Worm (Caenorhabditis elegans) whole organism, late embryonic: Measurements from ENCODE around the gene F42A9.8.
A peak's percentile ranks its signal among the peaks of the same experiment; 100 is the strongest.

ENCODE experiments used
- C08G9.2 ChIP-seq: sonication (generic microtip); optimal IDR thresholded peaks from 2 replicates; lab custom pipeline; 2016; ENCODE audit warnings: mild to moderate bottlenecking, missing genetic modification characterization, moderate library complexity, missing compliant biosample characterization
- C38D4.7 ChIP-seq: fragments of 200-800 bp; sonication (Bioruptor generic); optimal IDR thresholded peaks from 2 replicates; lab custom pipeline; 2018; ENCODE audit warnings: mild to moderate bottlenecking, missing genetic modification characterization, moderate library complexity, missing compliant biosample characterization
- K02D7.2 ChIP-seq: sonication (generic microtip); optimal IDR thresholded peaks from 2 replicates; lab custom pipeline; 2017; ENCODE audit warnings: mild to moderate bottlenecking, missing genetic modification characterization, missing compliant biosample characterization
- T23F11.4 ChIP-seq: fragments of 200-800 bp; sonication (Bioruptor generic); optimal IDR thresholded peaks from 2 replicates; lab custom pipeline; 2018; ENCODE audit warnings: mild to moderate bottlenecking, missing genetic modification characterization, missing compliant biosample characterization
- Y22D7AL.16 ChIP-seq: sonication (generic microtip); optimal IDR thresholded peaks from 2 replicates; lab custom pipeline; 2016; ENCODE audit warnings: missing genetic modification characterization, missing compliant biosample characterization
- ceh-14 ChIP-seq: sonication (generic microtip); optimal IDR thresholded peaks from 2 replicates; lab custom pipeline; 2016; ENCODE audit warnings: missing genotype, missing genetic modification characterization, missing compliant biosample characterization
- ceh-18 ChIP-seq: sonication (generic microtip); optimal IDR thresholded peaks from 2 replicates; lab custom pipeline; 2016; ENCODE audit warnings: missing genetic modification characterization, missing compliant biosample characterization
- ceh-2 ChIP-seq: sonication (generic microtip); optimal IDR thresholded peaks from 2 replicates; lab custom pipeline; 2016; ENCODE audit warnings: missing genotype, missing genetic modification characterization, missing compliant biosample characterization
- ceh-24 ChIP-seq: sonication (generic microtip); optimal IDR thresholded peaks from 2 replicates; lab custom pipeline; 2016; ENCODE audit warnings: mild to moderate bottlenecking, missing genetic modification characterization, missing compliant biosample characterization
- ceh-30 ChIP-seq: fragments of 150-350 bp; optimal IDR thresholded peaks from 2 replicates; lab custom pipeline; 2014; ENCODE audit warnings: missing biosample characterization, missing genetic modification characterization
- ceh-31 ChIP-seq: sonication (generic microtip); optimal IDR thresholded peaks from 2 replicates; lab custom pipeline; 2016; ENCODE audit warnings: missing genetic modification characterization, missing compliant biosample characterization
- ceh-45 ChIP-seq: fragments of 200-800 bp; sonication (Bioruptor generic); IDR thresholded peaks from 2 replicates; pipeline ENCODE4 v1.3.6; 2022; ENCODE audit warnings: missing genetic modification reagents, missing genetic modification characterization, missing compliant biosample characterization
- ceh-48 ChIP-seq: sonication (generic microtip); optimal IDR thresholded peaks from 2 replicates; lab custom pipeline; 2016; ENCODE audit warnings: missing genetic modification characterization, inconsistent platforms, missing compliant biosample characterization
- dmd-4 ChIP-seq: sonication (generic microtip); optimal IDR thresholded peaks from 2 replicates; lab custom pipeline; 2016; ENCODE audit warnings: borderline replicate concordance, missing genetic modification characterization, missing compliant biosample characterization
- elt-2 ChIP-seq: sonication (generic microtip); optimal IDR thresholded peaks from 2 replicates; lab custom pipeline; 2016; ENCODE audit warnings: missing genetic modification reagents, missing genetic modification characterization, missing compliant biosample characterization
- elt-4 ChIP-seq: sonication (generic microtip); optimal IDR thresholded peaks from 2 replicates; lab custom pipeline; 2016; ENCODE audit warnings: missing genetic modification characterization, missing compliant biosample characterization
- ets-4 ChIP-seq: sonication (generic microtip); optimal IDR thresholded peaks from 2 replicates; lab custom pipeline; 2016; ENCODE audit warnings: missing genetic modification characterization, missing compliant biosample characterization
- fax-1 ChIP-seq: sonication (generic microtip); optimal IDR thresholded peaks from 2 replicates; lab custom pipeline; 2016; ENCODE audit warnings: missing genotype, missing genetic modification characterization, missing compliant biosample characterization
- hlh-15 ChIP-seq: sonication (generic microtip); optimal IDR thresholded peaks from 2 replicates; lab custom pipeline; 2016; ENCODE audit warnings: missing genetic modification characterization, missing compliant biosample characterization
- hlh-30 ChIP-seq: sonication (generic microtip); optimal IDR thresholded peaks from 2 replicates; lab custom pipeline; 2017; ENCODE audit warnings: antibody characterized with exemption, missing genetic modification characterization, missing compliant biosample characterization; ENCODE audit not compliant: insufficient read depth
- hlh-6 ChIP-seq: sonication (generic microtip); optimal IDR thresholded peaks from 2 replicates; lab custom pipeline; 2016; ENCODE audit warnings: missing genotype, missing genetic modification characterization, missing compliant biosample characterization
- hlh-8 ChIP-seq: sonication (generic microtip); optimal IDR thresholded peaks from 2 replicates; lab custom pipeline; 2016; ENCODE audit warnings: missing genotype, missing genetic modification characterization, missing compliant biosample characterization
- lin-11 ChIP-seq: fragments of 200-800 bp; sonication (Bioruptor generic); optimal IDR thresholded peaks from 2 replicates; lab custom pipeline; 2018; ENCODE audit warnings: mild to moderate bottlenecking, missing genetic modification characterization, missing compliant biosample characterization
- nfya-1 ChIP-seq: sonication (generic microtip); optimal IDR thresholded peaks from 2 replicates; lab custom pipeline; 2017; ENCODE audit warnings: missing genetic modification characterization, mild to moderate bottlenecking, missing compliant biosample characterization, antibody characterized with exemption, moderate library complexity
- nhr-11 ChIP-seq: fragments of 150-350 bp; optimal IDR thresholded peaks from 2 replicates; lab custom pipeline; 2014; ENCODE audit warnings: missing biosample characterization, missing genetic modification characterization
- odd-2 ChIP-seq: sonication (generic microtip); optimal IDR thresholded peaks from 2 replicates; lab custom pipeline; 2017; ENCODE audit warnings: antibody characterized with exemption, mild to moderate bottlenecking, missing genetic modification characterization, missing compliant biosample characterization
- pag-3 ChIP-seq: sonication (generic microtip); optimal IDR thresholded peaks from 2 replicates; lab custom pipeline; 2016; ENCODE audit warnings: missing compliant biosample characterization, missing genetic modification characterization, borderline replicate concordance
- pat-9 ChIP-seq: fragments of 200-800 bp; sonication (Bioruptor generic); optimal IDR thresholded peaks from 2 replicates; lab custom pipeline; 2018; ENCODE audit warnings: mild to moderate bottlenecking, missing genetic modification characterization, moderate library complexity, missing compliant biosample characterization
- pax-1 ChIP-seq: fragments of 150-350 bp; optimal IDR thresholded peaks from 2 replicates; lab custom pipeline; 2014; ENCODE audit warnings: missing biosample characterization, missing genetic modification characterization
- pha-2 ChIP-seq: sonication (generic microtip); optimal IDR thresholded peaks from 2 replicates; lab custom pipeline; 2017; ENCODE audit warnings: mild to moderate bottlenecking, missing genetic modification characterization, missing compliant biosample characterization
- pqm-1 ChIP-seq: sonication (generic microtip); optimal IDR thresholded peaks from 2 replicates; lab custom pipeline; 2016; ENCODE audit warnings: missing genetic modification characterization, missing compliant biosample characterization
- sdc-2 ChIP-seq: sonication (generic microtip); optimal IDR thresholded peaks from 2 replicates; lab custom pipeline; 2016; ENCODE audit warnings: missing genotype, missing genetic modification characterization, missing compliant biosample characterization
- sox-2 ChIP-seq: fragments of 200-800 bp; sonication (Bioruptor generic); IDR thresholded peaks from 2 replicates; pipeline ENCODE4 v1.3.6; 2022; ENCODE audit warnings: missing genetic modification reagents, missing genetic modification characterization, missing compliant biosample characterization
- sox-4 ChIP-seq: sonication (generic microtip); optimal IDR thresholded peaks from 2 replicates; lab custom pipeline; 2017; ENCODE audit warnings: mild to moderate bottlenecking, missing genetic modification characterization, inconsistent platforms, missing compliant biosample characterization
- syd-9 ChIP-seq: sonication (generic microtip); optimal IDR thresholded peaks from 2 replicates; lab custom pipeline; 2016; ENCODE audit warnings: mild to moderate bottlenecking, missing genetic modification characterization, moderate library complexity, missing compliant biosample characterization
- tbx-2 ChIP-seq: sonication (generic microtip); optimal IDR thresholded peaks from 2 replicates; lab custom pipeline; 2016; ENCODE audit warnings: missing genetic modification characterization, missing compliant biosample characterization
- unc-3 ChIP-seq, 2 experiments: fragments of 200-800 bp in 1 of 2; sonication (Bioruptor generic) in 1 of 2; sonication (generic microtip) in 1 of 2; conservative IDR thresholded peaks in 1 of 2; optimal IDR thresholded peaks in 1 of 2; 2 replicates each; pipeline versions ENCODE4 v1.3.6 to Lab custom; 2016 to 2022; ENCODE audit warnings: missing compliant biosample characterization in 2 of 2, missing genetic modification characterization in 2 of 2, missing genetic modification reagents in 1 of 2
- unc-42 ChIP-seq: sonication (generic microtip); optimal IDR thresholded peaks from 2 replicates; lab custom pipeline; 2016; ENCODE audit warnings: missing genotype, missing genetic modification characterization, missing compliant biosample characterization
- unc-86 ChIP-seq: sonication (generic microtip); optimal IDR thresholded peaks from 2 replicates; lab custom pipeline; 2016; ENCODE audit warnings: missing genetic modification characterization, missing compliant biosample characterization
- zip-5 ChIP-seq: sonication (generic microtip); optimal IDR thresholded peaks from 2 replicates; lab custom pipeline; 2016; ENCODE audit warnings: missing genetic modification characterization, missing compliant biosample characterization

The F42A9.8 gene

DNA sequence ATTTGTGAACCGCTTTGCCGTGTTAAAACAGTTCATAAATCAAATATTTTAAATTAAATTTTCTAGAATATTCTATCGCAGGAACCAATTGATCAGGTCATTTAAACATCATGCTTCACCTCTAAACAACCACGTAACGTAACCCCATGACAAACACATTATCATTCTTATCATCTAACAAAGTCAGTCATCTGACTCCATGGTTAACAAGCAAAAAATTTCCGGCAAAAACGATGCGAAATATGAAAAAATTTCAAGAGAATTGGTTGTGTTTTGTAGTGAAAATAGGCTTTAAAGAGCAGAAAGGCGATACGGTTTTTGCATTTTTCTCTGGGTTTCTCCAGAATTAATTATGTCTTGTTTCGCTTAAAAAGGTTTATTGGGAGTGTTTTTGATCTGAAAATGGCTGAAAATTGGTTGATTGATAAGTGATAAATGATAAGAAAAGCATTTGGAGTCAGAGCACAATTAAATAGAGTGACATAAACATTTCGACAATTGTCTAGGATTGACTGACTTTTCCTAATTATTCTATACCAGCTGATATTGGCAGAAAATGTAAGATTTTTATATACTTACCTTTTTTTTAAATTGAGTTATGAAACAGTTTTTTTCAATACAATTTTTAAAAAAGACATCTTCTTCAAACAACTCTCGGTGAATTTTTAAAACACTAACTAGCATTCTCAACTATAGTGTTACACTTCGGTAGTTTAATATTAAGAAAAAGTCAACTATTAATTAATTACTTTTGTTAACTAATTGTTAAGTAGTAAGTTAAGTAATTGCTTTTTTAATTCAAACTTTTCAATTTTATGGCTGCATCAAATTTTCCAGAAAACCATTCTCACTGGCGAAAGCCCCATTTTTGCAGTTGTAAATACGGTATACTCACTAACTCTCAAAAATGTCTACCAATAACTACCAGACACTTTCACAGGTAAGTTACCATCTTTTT lies 33.2 kb downstream of the F42A9.8 start, which contains the start of gene catp-7:
TSS of gene catp-7 (plus strand) at position 908 of the 958 bp plus-strand sequence.
- TF ChIP-seq elt-2 (peak; percentile 22), pqm-1 (peak; percentile 18), unc-3 (GFP tag; conservative IDR thresholded peaks at IDR 0.05; lab: Robert Waterston, UW) (no peak), unc-3 (tag; optimal IDR thresholded peaks at IDR 0.05; lab: Kevin White, UChicago) (no peak)

DNA sequence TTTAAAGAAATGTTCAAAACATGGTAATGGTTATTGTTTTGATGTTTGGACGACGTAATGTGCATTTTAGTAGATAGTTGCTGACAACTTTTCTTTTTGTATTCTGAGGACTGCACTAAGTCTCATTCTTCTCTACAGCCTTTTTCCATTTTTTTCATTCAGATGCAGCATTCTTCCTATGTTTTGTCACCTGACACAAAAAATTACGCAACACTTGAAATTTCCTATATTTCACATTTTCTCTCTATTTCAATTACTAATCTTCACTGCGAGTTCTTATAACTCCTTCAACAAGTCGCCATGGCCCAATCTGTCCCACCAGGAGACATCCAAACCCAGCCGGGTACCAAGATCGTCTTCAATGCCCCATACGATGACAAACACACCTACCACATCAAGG lies 47.4 kb downstream of the F42A9.8 start, which contains the start of gene Y59H11AM.1:
TSS of gene Y59H11AM.1 (plus strand) at position 301 of the 400 bp plus-strand sequence.
- TF ChIP-seq ceh-48 (tag; lab: Kevin White, UChicago) (no peak), ceh-2 (no peak), sdc-2 (tag; lab: Kevin White, UChicago) (no peak), hlh-6 (tag; lab: Kevin White, UChicago) (no peak), fax-1 (no peak), unc-42 (no peak), unc-3 (GFP tag; conservative IDR thresholded peaks at IDR 0.05; lab: Robert Waterston, UW) (no peak), unc-3 (tag; optimal IDR thresholded peaks at IDR 0.05; lab: Kevin White, UChicago) (no peak), nfya-1 (tag; lab: Kevin White, UChicago) (no peak), C38D4.7 (no peak), nhr-11 (no peak), pag-3 (tag; lab: Kevin White, UChicago) (no peak), ceh-14 (tag; lab: Kevin White, UChicago) (no peak), hlh-8 (no peak), pat-9 (tag; lab: Kevin White, UChicago) (no peak), unc-86 (tag; lab: Kevin White, UChicago) (no peak)
- TF ChIP-seq, all 69 proteins: peak for 0

DNA sequence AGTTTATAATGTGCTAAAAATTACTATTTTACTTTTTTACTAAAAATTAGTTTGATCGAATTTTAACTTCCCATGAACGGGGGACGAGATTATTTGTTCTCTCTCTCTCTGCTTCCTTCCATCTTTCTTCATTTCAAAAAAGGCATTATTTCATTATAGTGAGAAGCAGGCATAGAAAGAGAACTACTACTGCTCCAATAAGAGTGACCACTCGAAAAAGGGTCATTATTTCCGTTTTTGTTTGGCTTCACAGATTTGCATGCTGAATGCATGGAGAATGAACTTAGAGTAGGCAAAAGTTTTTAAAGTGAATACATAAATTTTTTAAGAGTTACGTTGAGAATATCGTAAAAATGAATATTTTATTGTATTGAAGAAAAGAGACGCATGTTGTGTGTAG lies 47.9 kb downstream of the F42A9.8 start:
- TF ChIP-seq pat-9 (tag; lab: Kevin White, UChicago) (no peak), T23F11.4 (GFP tag; lab: Kevin White, UChicago) (no peak), nfya-1 (tag; lab: Kevin White, UChicago) (no peak), ceh-45 (no peak), ceh-24 (tag; lab: Kevin White, UChicago) (no peak), unc-42 (no peak), pha-2 (no peak), syd-9 (tag; lab: Kevin White, UChicago) (no peak), unc-86 (tag; lab: Kevin White, UChicago) (no peak), lin-11 (tag; lab: Kevin White, UChicago) (no peak), hlh-15 (tag; lab: Kevin White, UChicago) (no peak), hlh-8 (no peak), tbx-2 (tag; lab: Kevin White, UChicago) (no peak), ceh-18 (tag; lab: Kevin White, UChicago) (no peak), C08G9.2 (tag; lab: Kevin White, UChicago) (no peak), ceh-14 (tag; lab: Kevin White, UChicago) (no peak), sdc-2 (tag; lab: Kevin White, UChicago) (no peak), elt-4 (tag; lab: Kevin White, UChicago) (no peak)
- TF ChIP-seq, all 69 proteins: peak for 0

DNA sequence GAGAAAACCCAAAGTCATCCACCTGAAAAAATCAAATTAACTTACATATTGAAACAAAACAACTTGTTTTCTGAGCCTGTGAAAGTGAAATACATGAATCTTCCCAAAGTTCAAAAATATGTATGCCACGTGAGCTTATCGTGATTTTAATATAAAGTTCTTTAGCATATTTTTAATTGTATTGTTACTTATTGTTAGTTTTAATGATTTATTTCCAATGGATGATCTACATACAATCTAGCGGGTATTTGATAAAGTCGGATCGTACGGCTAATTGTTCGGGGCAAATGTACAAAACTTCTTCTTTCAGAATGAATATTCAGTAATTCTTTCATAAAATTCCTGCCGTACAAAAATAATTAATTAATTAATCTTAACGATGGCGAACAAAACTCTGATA lies 48.3 kb downstream of the F42A9.8 start, which contains the start of gene Y59H11AM.4:
TSS of gene Y59H11AM.4 (minus strand) at position 101 of the 400 bp plus-strand sequence.
- TF ChIP-seq ceh-45 (no peak), hlh-6 (tag; lab: Kevin White, UChicago) (no peak), elt-2 (no peak), ceh-30 (tag; lab: Kevin White, UChicago) (no peak), ceh-31 (tag; lab: Kevin White, UChicago) (no peak), pax-1 (tag; lab: Kevin White, UChicago) (no peak), pag-3 (tag; lab: Kevin White, UChicago) (no peak), odd-2 (no peak), hlh-30 (tag; lab: Kevin White, UChicago) (no peak), K02D7.2 (no peak), hlh-15 (tag; lab: Kevin White, UChicago) (no peak), zip-5 (tag; lab: Kevin White, UChicago) (no peak), Y22D7AL.16 (tag; lab: Kevin White, UChicago) (no peak), dmd-4 (tag; lab: Kevin White, UChicago) (no peak), sox-2 (no peak), C38D4.7 (no peak), ets-4 (tag; lab: Kevin White, UChicago) (no peak), sox-4 (no peak)
- TF ChIP-seq, all 69 proteins: peak for 0
